Worm (Caenorhabditis elegans) whole organism, young adult: ENCODE data around the gene exc-9.

ENCODE experiments used
- B0336.3 ChIP-seq: fragments of 200-800 bp; sonication (Bioruptor generic); IDR thresholded peaks from 2 replicates; pipeline ENCODE4 v1.3.6; 2022; ENCODE audit warnings: missing genetic modification characterization, missing compliant biosample characterization
- C17E4.6 ChIP-seq: fragments of 200-800 bp; sonication (Bioruptor generic); IDR thresholded peaks from 2 replicates; pipeline ENCODE4 v1.3.6; 2022; ENCODE audit warnings: missing genetic modification reagents, missing genetic modification characterization, missing compliant biosample characterization
- D2030.7 ChIP-seq: fragments of 200-800 bp; sonication (Bioruptor generic); IDR thresholded peaks from 2 replicates; pipeline ENCODE4 v1.3.6; 2022; ENCODE audit warnings: missing genetic modification reagents, missing genetic modification characterization, missing compliant biosample characterization
- F22D6.2 ChIP-seq: sonication (generic microtip); optimal IDR thresholded peaks from 2 replicates; lab custom pipeline; 2016; ENCODE audit warnings: mild to moderate bottlenecking, missing genetic modification characterization, missing compliant biosample characterization
- F23B12.7 ChIP-seq: sonication (generic microtip); optimal IDR thresholded peaks from 2 replicates; lab custom pipeline; 2017; ENCODE audit warnings: missing genetic modification characterization, mild to moderate bottlenecking, missing compliant biosample characterization, antibody characterized with exemption, moderate library complexity; ENCODE audit not compliant: insufficient read depth
- F39B2.1 ChIP-seq: fragments of 200-800 bp; sonication (Bioruptor generic); IDR thresholded peaks from 2 replicates; pipeline ENCODE4 v1.3.6; 2022; ENCODE audit warnings: missing genetic modification reagents, missing genetic modification characterization, missing compliant biosample characterization
- F55B11.4 ChIP-seq: sonication (generic microtip); optimal IDR thresholded peaks from 2 replicates; lab custom pipeline; 2016; ENCODE audit warnings: missing compliant biosample characterization, missing genetic modification characterization, borderline replicate concordance; ENCODE audit not compliant: insufficient read depth
- F57A8.1 ChIP-seq: fragments of 200-800 bp; sonication (Bioruptor generic); optimal IDR thresholded peaks from 2 replicates; lab custom pipeline; 2018; ENCODE audit warnings: mild to moderate bottlenecking, missing genetic modification characterization, moderate library complexity, missing compliant biosample characterization
- F57C9.4 ChIP-seq: sonication (generic microtip); optimal IDR thresholded peaks from 2 replicates; lab custom pipeline; 2017; ENCODE audit warnings: mild to moderate bottlenecking, missing genetic modification characterization, missing compliant biosample characterization
- K12H6.12 ChIP-seq: fragments of 200-800 bp; sonication (Bioruptor generic); optimal IDR thresholded peaks from 2 replicates; lab custom pipeline; 2018; ENCODE audit warnings: mild to moderate bottlenecking, missing genetic modification characterization, missing compliant biosample characterization
- T07F8.4 ChIP-seq: sonication (generic microtip); optimal IDR thresholded peaks from 2 replicates; lab custom pipeline; 2016; ENCODE audit warnings: mild to moderate bottlenecking, missing genetic modification characterization, moderate library complexity, missing compliant biosample characterization
- Y53G8AR.9 ChIP-seq: fragments of 200-800 bp; sonication (Bioruptor generic); conservative IDR thresholded peaks from 2 replicates; pipeline ENCODE4 v1.3.6; 2022; ENCODE audit warnings: missing genetic modification reagents, missing genetic modification characterization, missing compliant biosample characterization
- Y56A3A.18 ChIP-seq: fragments of 200-800 bp; sonication (Bioruptor generic); IDR thresholded peaks from 2 replicates; pipeline ENCODE4 v1.3.6; 2022; ENCODE audit warnings: missing genetic modification reagents, missing genetic modification characterization, missing compliant biosample characterization
- Y67H2A.10 ChIP-seq: fragments of 200-800 bp; sonication (Bioruptor generic); conservative IDR thresholded peaks from 2 replicates; pipeline ENCODE4 v1.3.6; 2022; ENCODE audit warnings: missing genetic modification reagents, missing genetic modification characterization, missing compliant biosample characterization
- akir-1 ChIP-seq: fragments of 200-800 bp; sonication (Bioruptor generic); optimal IDR thresholded peaks from 2 replicates; lab custom pipeline; 2018; ENCODE audit warnings: mild to moderate bottlenecking, missing genetic modification characterization, moderate library complexity, missing compliant biosample characterization
- ama-1 ChIP-seq, 3 experiments: fragments of 150-350 bp in 1 of 3; sonication (generic microtip) in 2 of 3; optimal IDR thresholded peaks; 2 replicates each; lab custom pipeline; 2014 to 2018; ENCODE audit warnings: missing biosample characterization in 2 of 3, missing genetic modification characterization in 2 of 3, missing genetic modification reagents in 2 of 3
- aptf-2 ChIP-seq: fragments of 200-800 bp; sonication (Bioruptor generic); conservative IDR thresholded peaks from 2 replicates; pipeline ENCODE4 v1.3.6; 2022; ENCODE audit warnings: missing genetic modification reagents, missing genetic modification characterization, missing compliant biosample characterization
- attf-5 ChIP-seq: fragments of 200-800 bp; sonication (Bioruptor generic); optimal IDR thresholded peaks from 2 replicates; lab custom pipeline; 2018; ENCODE audit warnings: mild to moderate bottlenecking, missing genetic modification characterization, missing compliant biosample characterization
- ccch-3 ChIP-seq: fragments of 200-800 bp; sonication (Bioruptor generic); optimal IDR thresholded peaks from 2 replicates; lab custom pipeline; 2018; ENCODE audit warnings: mild to moderate bottlenecking, missing genetic modification characterization, missing compliant biosample characterization
- cebp-1 ChIP-seq, 2 experiments: fragments of 200-800 bp in 1 of 2; sonication (Bioruptor generic) in 1 of 2; sonication (generic microtip) in 1 of 2; IDR thresholded peaks in 1 of 2; optimal IDR thresholded peaks in 1 of 2; 2 replicates each; pipeline versions ENCODE4 v1.3.6 to Lab custom; 2017 to 2022; ENCODE audit warnings: missing compliant biosample characterization in 2 of 2, missing genetic modification characterization in 2 of 2, mild to moderate bottlenecking in 1 of 2, missing genetic modification reagents in 1 of 2, moderate library complexity in 1 of 2
- ceh-58 ChIP-seq: fragments of 200-800 bp; sonication (Bioruptor generic); IDR thresholded peaks from 2 replicates; pipeline ENCODE4 v1.3.6; 2022; ENCODE audit warnings: missing genetic modification characterization, missing compliant biosample characterization
- chd-7 ChIP-seq: sonication (generic microtip); optimal IDR thresholded peaks from 2 replicates; lab custom pipeline; 2016; ENCODE audit warnings: mild to moderate bottlenecking, missing genetic modification characterization, moderate library complexity, missing compliant biosample characterization
- egl-18 ChIP-seq: fragments of 200-800 bp; sonication (Bioruptor generic); IDR thresholded peaks from 2 replicates; pipeline ENCODE4 v1.3.6; 2022; ENCODE audit warnings: missing genetic modification reagents, missing genetic modification characterization, missing compliant biosample characterization
- ets-4 ChIP-seq: fragments of 200-800 bp; sonication (Bioruptor generic); optimal IDR thresholded peaks from 2 replicates; lab custom pipeline; 2018; ENCODE audit warnings: mild to moderate bottlenecking, missing genetic modification characterization, missing compliant biosample characterization
- fkh-3 ChIP-seq: sonication (generic microtip); optimal IDR thresholded peaks from 2 replicates; lab custom pipeline; 2016; ENCODE audit warnings: mild to moderate bottlenecking, missing genetic modification characterization, missing compliant biosample characterization
- him-1 ChIP-seq: sonication (generic microtip); optimal IDR thresholded peaks from 2 replicates; lab custom pipeline; 2016; ENCODE audit warnings: missing genotype, missing genetic modification reagents, missing genetic modification characterization, missing compliant biosample characterization
- hlh-12 ChIP-seq: sonication (generic microtip); optimal IDR thresholded peaks from 2 replicates; lab custom pipeline; 2016; ENCODE audit warnings: missing genetic modification characterization, missing compliant biosample characterization
- hsf-1 ChIP-seq: fragments of 200-800 bp; sonication (Bioruptor generic); IDR thresholded peaks from 2 replicates; pipeline ENCODE4 v1.3.6; 2022; ENCODE audit warnings: missing genetic modification reagents, missing genetic modification characterization, missing compliant biosample characterization
- let-526 ChIP-seq: fragments of 200-800 bp; sonication (Bioruptor generic); IDR thresholded peaks from 2 replicates; pipeline ENCODE4 v1.3.6; 2022; ENCODE audit warnings: missing genetic modification reagents, missing genetic modification characterization, missing compliant biosample characterization
- lin-26 ChIP-seq: fragments of 200-800 bp; sonication (Bioruptor generic); IDR thresholded peaks from 2 replicates; pipeline ENCODE4 v1.3.6; 2022; ENCODE audit warnings: missing genetic modification reagents, missing genetic modification characterization, missing compliant biosample characterization
- lin-35 ChIP-seq, 3 experiments: fragments of 150-350 bp in 2 of 3; sonication (generic microtip) in 1 of 3; optimal IDR thresholded peaks; 2 replicates each; lab custom pipeline; 2014 to 2018; ENCODE audit warnings: missing biosample characterization in 3 of 3, missing genetic modification characterization in 3 of 3, missing genetic modification reagents in 3 of 3
- lin-54 ChIP-seq: fragments of 200-800 bp; sonication (Bioruptor generic); optimal IDR thresholded peaks from 2 replicates; lab custom pipeline; 2018; ENCODE audit warnings: mild to moderate bottlenecking, missing genetic modification characterization, missing compliant biosample characterization
- lir-1 ChIP-seq: fragments of 200-800 bp; sonication (Bioruptor generic); conservative IDR thresholded peaks from 2 replicates; pipeline ENCODE4 v1.3.6; 2022; ENCODE audit warnings: missing genetic modification reagents, missing genetic modification characterization, missing compliant biosample characterization
- madf-3 ChIP-seq: fragments of 200-800 bp; sonication (Bioruptor generic); IDR thresholded peaks from 2 replicates; pipeline ENCODE4 v1.3.6; 2022; ENCODE audit warnings: missing genetic modification reagents, missing genetic modification characterization, missing compliant biosample characterization
- madf-6 ChIP-seq: fragments of 200-800 bp; sonication (Bioruptor generic); IDR thresholded peaks from 2 replicates; pipeline ENCODE4 v1.3.6; 2022; ENCODE audit warnings: missing genetic modification reagents, missing genetic modification characterization, missing compliant biosample characterization
- nfya-1 ChIP-seq: sonication (generic microtip); optimal IDR thresholded peaks from 2 replicates; lab custom pipeline; 2017; ENCODE audit warnings: antibody characterized with exemption, missing compliant biosample characterization, missing genetic modification characterization, borderline replicate concordance; ENCODE audit not compliant: insufficient read depth
- rec-8 ChIP-seq, 2 experiments: sonication (generic microtip); optimal IDR thresholded peaks; 2 replicates each; lab custom pipeline; 2016; ENCODE audit warnings: mild to moderate bottlenecking in 2 of 2, missing genetic modification characterization in 2 of 2, missing genetic modification reagents in 2 of 2, missing genotype in 2 of 2, missing biosample characterization in 1 of 2, missing compliant biosample characterization in 1 of 2, moderate library complexity in 1 of 2
- sdz-38 ChIP-seq: sonication (generic microtip); optimal IDR thresholded peaks from 2 replicates; lab custom pipeline; 2016; ENCODE audit warnings: missing genotype, missing genetic modification characterization, missing compliant biosample characterization
- somi-1 ChIP-seq: fragments of 200-800 bp; sonication (Bioruptor generic); optimal IDR thresholded peaks from 2 replicates; lab custom pipeline; 2018; ENCODE audit warnings: mild to moderate bottlenecking, missing genetic modification characterization, missing compliant biosample characterization
- sptf-2 ChIP-seq: fragments of 200-800 bp; sonication (Bioruptor generic); optimal IDR thresholded peaks from 2 replicates; lab custom pipeline; 2018; ENCODE audit warnings: mild to moderate bottlenecking, missing genetic modification characterization, missing compliant biosample characterization
- tbp1 ChIP-seq: fragments of 200-800 bp; sonication (Bioruptor generic); optimal IDR thresholded peaks from 2 replicates; lab custom pipeline; 2018; ENCODE audit warnings: mild to moderate bottlenecking, missing genetic modification characterization, missing compliant biosample characterization
- unc-130 ChIP-seq: sonication (generic microtip); optimal IDR thresholded peaks from 2 replicates; lab custom pipeline; 2016; ENCODE audit warnings: missing genetic modification reagents, missing genetic modification characterization, missing compliant biosample characterization
- unc-62 ChIP-seq: fragments of 150-350 bp; optimal IDR thresholded peaks from 2 replicates; lab custom pipeline; 2014; ENCODE audit warnings: missing biosample characterization, missing genetic modification reagents, missing genetic modification characterization
- zfh-2 ChIP-seq: fragments of 200-800 bp; sonication (Bioruptor generic); conservative IDR thresholded peaks from 2 replicates; pipeline ENCODE4 v1.3.6; 2022; ENCODE audit warnings: missing genetic modification reagents, missing genetic modification characterization, missing compliant biosample characterization
- ztf-18 ChIP-seq: sonication (generic microtip); optimal IDR thresholded peaks from 2 replicates; lab custom pipeline; 2016; ENCODE audit warnings: missing genotype, mild to moderate bottlenecking, missing genetic modification characterization, missing compliant biosample characterization
- ztf-26 ChIP-seq: sonication (generic microtip); optimal IDR thresholded peaks from 2 replicates; lab custom pipeline; 2017; ENCODE audit warnings: missing genetic modification characterization, missing compliant biosample characterization
- ztf-28 ChIP-seq: fragments of 200-800 bp; sonication (Bioruptor generic); IDR thresholded peaks from 2 replicates; pipeline ENCODE4 v1.3.6; 2022; ENCODE audit warnings: missing genetic modification reagents, missing genetic modification characterization, missing compliant biosample characterization

exc-9 gene

DNA sequence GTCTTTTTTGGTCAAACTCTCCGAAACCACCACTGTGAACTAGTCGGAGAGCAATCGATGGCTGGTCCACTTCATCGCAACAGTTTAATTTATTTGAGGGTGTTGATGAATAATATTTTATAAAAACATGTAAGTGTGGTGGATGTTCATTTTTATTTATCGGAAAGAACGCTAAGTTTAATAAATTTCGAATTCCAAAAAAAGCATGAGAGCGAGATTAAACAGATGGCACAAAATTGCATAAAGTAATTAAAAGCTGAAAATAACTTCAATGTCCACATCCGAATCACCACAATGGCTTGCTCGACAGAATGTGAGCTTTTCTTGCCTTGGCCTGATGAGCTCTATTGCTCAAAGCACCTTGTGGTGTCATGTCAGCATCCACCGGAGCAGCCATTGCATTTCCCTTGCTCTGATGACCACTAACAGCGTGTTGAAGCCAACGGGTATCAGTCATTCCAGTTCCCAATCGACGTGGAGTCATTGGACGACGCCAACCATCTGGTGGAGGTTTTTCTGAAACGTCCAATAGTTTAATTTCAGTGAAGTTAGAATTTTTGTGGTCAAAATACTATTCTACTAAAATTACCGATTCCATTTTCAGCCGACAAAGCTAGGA lies 43.0 kb upstream of the exc-9 start (continued):
- TF ChIP-seq ccch-3 (no peak), egl-18 (GFP tag; lab: Robert Waterston, UW) (no peak), Y67H2A.10 (GFP tag; lab: Robert Waterston, UW) (no peak), ztf-18 (tag; lab: Kevin White, UChicago) (no peak), F57A8.1 (GFP tag; lab: Kevin White, UChicago) (no peak), F39B2.1 (GFP tag; lab: Robert Waterston, UW) (peak; percentile 29; the same call in 1 of the 2 replicates), F23B12.7 (no peak), somi-1 (GFP tag; lab: Kevin White, UChicago) (no peak), madf-6 (peak; percentile 55), B0336.3 (GFP tag; lab: Robert Waterston, UW) (peak; percentile 91), madf-3 (GFP tag; lab: Robert Waterston, UW) (peak; percentile 78; the same call in 1 of the 2 replicates), T07F8.4 (tag; lab: Kevin White, UChicago) (no peak), F55B11.4 (tag; lab: Kevin White, UChicago) (no peak), unc-130 (GFP tag; lab: Kevin White, UChicago) (no peak), F22D6.2 (tag; lab: Kevin White, UChicago) (no peak), Y56A3A.18 (GFP tag; lab: Robert Waterston, UW) (no peak), him-1 (tag; lab: Kevin White, UChicago) (no peak), D2030.7 (GFP tag; lab: Robert Waterston, UW) (0 out of 2 replicates have a peak, but pooled peaks have one; percentile 28), ztf-26 (tag; lab: Kevin White, UChicago) (peak; percentile 23), sdz-38 (tag; lab: Kevin White, UChicago) (no peak), lin-26 (GFP tag; lab: Robert Waterston, UW) (no peak), rec-8 (tag; optimal IDR thresholded peaks at IDR 0.05; lab: Kevin White, UChicago) (no peak), zfh-2 (GFP tag; lab: Robert Waterston, UW) (no peak), sptf-2 (no peak), tbp1 (GFP tag; lab: Kevin White, UChicago) (no peak), chd-7 (tag; lab: Kevin White, UChicago) (peak; percentile 45), F57C9.4 (no peak), cebp-1 (GFP tag; IDR thresholded peaks at IDR 0.05; lab: Robert Waterston, UW) (no peak), cebp-1 (tag; optimal IDR thresholded peaks at IDR 0.05; lab: Kevin White, UChicago) (peak; percentile 50), fkh-3 (tag; lab: Kevin White, UChicago) (no peak), hlh-12 (tag; lab: Kevin White, UChicago) (no peak), lir-1 (no peak), ama-1 (optimal IDR thresholded peaks at IDR 0.05; lab: Kevin White, UChicago) (no peak), ama-1 (GFP tag; optimal IDR thresholded peaks at IDR 0.05; lab: Kevin White, UChicago) (no peak), ceh-58 (GFP tag; lab: Robert Waterston, UW) (no peak), unc-62 (no peak), Y53G8AR.9 (GFP tag; lab: Robert Waterston, UW) (peak; percentile 52; the same call in 1 of the 2 replicates), aptf-2 (0 out of 2 replicates have a peak, but pooled peaks have one; percentile 24), akir-1 (no peak), hsf-1 (GFP tag; lab: Robert Waterston, UW) (peak; percentile 9), C17E4.6 (GFP tag; lab: Robert Waterston, UW) (no peak), ets-4 (GFP tag; lab: Kevin White, UChicago) (no peak), ztf-28 (GFP tag; lab: Robert Waterston, UW) (no peak), K12H6.12 (tag; lab: Kevin White, UChicago) (no peak), attf-5 (GFP tag; lab: Kevin White, UChicago) (peak; percentile 5), lin-54 (peak; percentile 24), lin-35 (GFP tag; optimal IDR thresholded peaks at IDR 0.05; lab: Kevin White, UChicago) (peak in 1 of 3 experiments; percentile 9), nfya-1 (tag; lab: Kevin White, UChicago) (no peak), let-526 (GFP tag; lab: Robert Waterston, UW) (no peak)
